Worm (Caenorhabditis elegans): ENCODE results near the gene ZK809.9.

DNA sequence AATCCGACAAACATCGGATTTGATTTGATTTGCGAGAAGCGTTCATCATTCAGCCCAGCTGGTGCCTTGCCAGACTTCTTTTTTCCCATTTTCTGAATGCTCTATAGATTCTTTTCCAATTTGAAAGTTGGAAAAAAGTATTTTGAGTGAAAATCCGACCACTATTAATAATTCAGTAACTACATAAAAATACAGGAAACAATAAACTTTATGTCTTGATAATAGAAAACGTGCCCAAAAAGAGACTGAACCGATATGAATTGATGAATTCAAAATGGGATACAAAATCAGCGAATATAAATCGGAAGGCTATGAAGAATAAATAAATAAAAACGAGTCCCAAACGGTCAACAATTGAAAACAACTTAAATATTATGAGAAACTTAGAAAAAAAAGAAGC lies 33.4 kb upstream of the ZK809.9 start, which contains the start of gene F58B3.4:
- TF ChIP-seq ceh-13 (GFP tag; optimal IDR thresholded peaks at IDR 0.05) (no peak), ets-7 (tag; optimal IDR thresholded peaks at IDR 0.05) (no peak), hmbx-1 (tag; optimal IDR thresholded peaks at IDR 0.05) (no peak), ama-1 (optimal IDR thresholded peaks at IDR 0.05) (no peak)
